Worm (Caenorhabditis elegans) whole organism, young adult: ENCODE data around the gene rde-8.

Source experiments
- B0019.2 ChIP-seq: fragments of 200-800 bp; sonication (Bioruptor generic); conservative IDR thresholded peaks from 2 replicates; pipeline ENCODE4 v1.3.6; 2022; ENCODE audit warnings: missing genetic modification reagents, missing genetic modification characterization, missing compliant biosample characterization
- F49E8.2 ChIP-seq: sonication (generic microtip); optimal IDR thresholded peaks from 3 replicates; lab custom pipeline; 2017; ENCODE audit warnings: missing genetic modification characterization, mild to moderate bottlenecking, missing compliant biosample characterization, antibody characterized with exemption, moderate library complexity; ENCODE audit not compliant: insufficient read depth
- attf-5 ChIP-seq: fragments of 200-800 bp; sonication (Bioruptor generic); optimal IDR thresholded peaks from 2 replicates; lab custom pipeline; 2018; ENCODE audit warnings: mild to moderate bottlenecking, missing genetic modification characterization, missing compliant biosample characterization
- efl-1 ChIP-seq: fragments of 150-350 bp; optimal IDR thresholded peaks from 2 replicates; lab custom pipeline; 2014; ENCODE audit warnings: missing biosample characterization, missing genetic modification reagents, missing genetic modification characterization
- egl-18 ChIP-seq: fragments of 200-800 bp; sonication (Bioruptor generic); IDR thresholded peaks from 2 replicates; pipeline ENCODE4 v1.3.6; 2022; ENCODE audit warnings: missing genetic modification reagents, missing genetic modification characterization, missing compliant biosample characterization
- egrh-3 ChIP-seq: fragments of 200-800 bp; sonication (Bioruptor generic); IDR thresholded peaks from 2 replicates; pipeline ENCODE4 v1.3.6; 2022; ENCODE audit warnings: missing genetic modification reagents, missing genetic modification characterization, missing compliant biosample characterization
- hmg-20 ChIP-seq: fragments of 200-800 bp; sonication (Bioruptor generic); IDR thresholded peaks from 2 replicates; pipeline ENCODE4 v1.3.6; 2022; ENCODE audit warnings: missing genetic modification reagents, missing genetic modification characterization, missing compliant biosample characterization
- lir-1 ChIP-seq: fragments of 200-800 bp; sonication (Bioruptor generic); conservative IDR thresholded peaks from 2 replicates; pipeline ENCODE4 v1.3.6; 2022; ENCODE audit warnings: missing genetic modification reagents, missing genetic modification characterization, missing compliant biosample characterization
- pbrm-1 ChIP-seq: fragments of 200-800 bp; sonication (Bioruptor generic); IDR thresholded peaks from 2 replicates; pipeline ENCODE4 v1.3.6; 2022; ENCODE audit warnings: missing genetic modification reagents, missing genetic modification characterization, missing compliant biosample characterization
- rcor-1 ChIP-seq: fragments of 200-800 bp; sonication (Bioruptor generic); IDR thresholded peaks from 2 replicates; pipeline ENCODE4 v1.3.6; 2022; ENCODE audit warnings: missing genetic modification reagents, missing genetic modification characterization, missing compliant biosample characterization
- sea-2 ChIP-seq: fragments of 200-800 bp; sonication (Bioruptor generic); IDR thresholded peaks from 2 replicates; pipeline ENCODE4 v1.3.6; 2022; ENCODE audit warnings: missing genetic modification characterization, missing compliant biosample characterization

- TF ChIP-seq egl-18 (GFP tag; lab: Robert Waterston, UW) (no peak), attf-5 (GFP tag; lab: Kevin White, UChicago) (no peak), B0019.2 (no peak), egrh-3 (GFP tag; lab: Robert Waterston, UW) (no peak), F49E8.2 (tag; lab: Kevin White, UChicago) (no peak), hmg-20 (GFP tag; lab: Robert Waterston, UW) (no peak), lir-1 (GFP tag; lab: Robert Waterston, UW) (no peak), pbrm-1 (GFP tag; lab: Robert Waterston, UW) (no peak), rcor-1 (GFP tag; lab: Robert Waterston, UW) (no peak), efl-1 (no peak), sea-2 (GFP tag; lab: Robert Waterston, UW) (no peak)
These were observed 5.6 kb downstream of the rde-8 start for ce11 chrIV:7097450-7097849.
